Fruit fly (Drosophila melanogaster) whole organism, embryonic: ENCODE measurements around the gene G6P.

Experiments used
- Atf-2 ChIP-seq: fragments of 200-800 bp; sonication (Bioruptor generic); optimal IDR thresholded peaks from 2 replicates; lab custom pipeline; 2016; ENCODE audit warnings: missing biosample characterization, missing genetic modification characterization
- CG10979 ChIP-seq: fragments of 200-800 bp; sonication (Bioruptor generic); optimal IDR thresholded peaks from 2 replicates; lab custom pipeline; 2018; ENCODE audit warnings: missing biosample characterization, mild to moderate bottlenecking, missing genetic modification characterization, moderate library complexity
- CG11247 ChIP-seq: fragments of 200-800 bp; sonication (Bioruptor generic); IDR thresholded peaks from 2 replicates; pipeline ENCODE4 v1.3.6; 2022; ENCODE audit warnings: missing biosample characterization, missing genetic modification characterization
- CG1233 ChIP-seq: fragments of 200-800 bp; sonication (Bioruptor generic); optimal IDR thresholded peaks from 4 replicates; lab custom pipeline; 2018; ENCODE audit warnings: missing biosample characterization, mild to moderate bottlenecking, missing genetic modification characterization
- CG14667 ChIP-seq: fragments of 200-800 bp; sonication (Bioruptor generic); IDR thresholded peaks from 2 replicates; pipeline ENCODE4 v1.3.6; 2022; ENCODE audit warnings: missing biosample characterization, missing genetic modification characterization
- CG14860 ChIP-seq: fragments of 200-800 bp; sonication (Bioruptor generic); IDR thresholded peaks from 3 replicates; pipeline ENCODE4 v1.3.6; 2022; ENCODE audit warnings: missing biosample characterization, missing genetic modification characterization; ENCODE audit not compliant: partially characterized antibody
- CG1529 ChIP-seq: fragments of 200-800 bp; sonication (Bioruptor generic); optimal IDR thresholded peaks from 3 replicates; lab custom pipeline; 2018; ENCODE audit warnings: missing biosample characterization, missing genetic modification characterization
- CG17829 ChIP-seq: fragments of 200-800 bp; optimal IDR thresholded peaks from 2 replicates; lab custom pipeline; 2019; ENCODE audit warnings: missing biosample characterization, mild to moderate bottlenecking, missing genetic modification characterization, moderate library complexity
- CG18599 ChIP-seq: fragments of 200-800 bp; sonication (Bioruptor generic); optimal IDR thresholded peaks from 3 replicates; lab custom pipeline; 2017; ENCODE audit warnings: missing biosample characterization, missing genetic modification characterization, mild to moderate bottlenecking, moderate library complexity, missing genetic modification reagents
- CG2712 ChIP-seq: fragments of 200-800 bp; optimal IDR thresholded peaks from 3 replicates; lab custom pipeline; 2019; ENCODE audit warnings: missing biosample characterization, mild to moderate bottlenecking, missing genetic modification characterization, moderate library complexity
- CG3065 ChIP-seq: fragments of 200-800 bp; sonication (Bioruptor generic); optimal IDR thresholded peaks from 2 replicates; lab custom pipeline; 2016; ENCODE audit warnings: missing biosample characterization, missing genetic modification characterization
- CG34376 ChIP-seq: fragments of 200-800 bp; sonication (Bioruptor generic); optimal IDR thresholded peaks from 2 replicates; lab custom pipeline; 2018; ENCODE audit warnings: missing biosample characterization, mild to moderate bottlenecking, missing genetic modification characterization
- CG42726 ChIP-seq: fragments of 200-800 bp; sonication (Bioruptor generic); IDR thresholded peaks from 2 replicates; pipeline ENCODE4 v1.3.6; 2022; ENCODE audit warnings: missing biosample characterization, missing genetic modification characterization; ENCODE audit not compliant: partially characterized antibody
- CG4360 ChIP-seq: fragments of 200-800 bp; sonication (Bioruptor generic); IDR thresholded peaks from 2 replicates; pipeline ENCODE4 v1.3.6; 2022; ENCODE audit warnings: missing biosample characterization, missing genetic modification characterization
- CG6254 ChIP-seq: fragments of 200-800 bp; sonication (Bioruptor generic); optimal IDR thresholded peaks from 3 replicates; lab custom pipeline; 2017; ENCODE audit warnings: mild to moderate bottlenecking, missing biosample characterization, missing genetic modification reagents, missing genetic modification characterization
- CG6854 ChIP-seq: fragments of 200-800 bp; sonication (Bioruptor generic); optimal IDR thresholded peaks from 3 replicates; lab custom pipeline; 2017; ENCODE audit warnings: missing biosample characterization, mild to moderate bottlenecking, missing genetic modification characterization
- CG7271 ChIP-seq: fragments of 200-800 bp; sonication (Bioruptor generic); optimal IDR thresholded peaks from 2 replicates; lab custom pipeline; 2018; ENCODE audit warnings: missing biosample characterization, mild to moderate bottlenecking, missing genetic modification characterization, moderate library complexity
- CG7745 ChIP-seq: fragments of 200-800 bp; sonication (Bioruptor generic); optimal IDR thresholded peaks from 2 replicates; lab custom pipeline; 2018; ENCODE audit warnings: missing biosample characterization, mild to moderate bottlenecking, missing genetic modification characterization, moderate library complexity
- CG7786 ChIP-seq: fragments of 200-800 bp; sonication (Bioruptor generic); optimal IDR thresholded peaks from 2 replicates; lab custom pipeline; 2016; ENCODE audit warnings: missing biosample characterization, missing genetic modification characterization
- CG7928 ChIP-seq: fragments of 200-800 bp; sonication (Bioruptor generic); optimal IDR thresholded peaks from 2 replicates; lab custom pipeline; 2017; ENCODE audit warnings: missing biosample characterization, mild to moderate bottlenecking, missing genetic modification characterization
- CG7963 ChIP-seq: fragments of 200-800 bp; sonication (Bioruptor generic); IDR thresholded peaks from 3 replicates; pipeline ENCODE4 v1.3.6; 2022; ENCODE audit warnings: missing biosample characterization, missing genetic modification characterization; ENCODE audit not compliant: partially characterized antibody
- Dip2 ChIP-seq: fragments of 200-800 bp; sonication (Bioruptor generic); IDR thresholded peaks from 2 replicates; pipeline ENCODE4 v1.3.6; 2022; ENCODE audit warnings: missing biosample characterization, missing genetic modification characterization
- Fer3 ChIP-seq: fragments of 200-800 bp; sonication (Bioruptor generic); optimal IDR thresholded peaks from 2 replicates; lab custom pipeline; 2018; ENCODE audit warnings: missing biosample characterization, mild to moderate bottlenecking, missing genetic modification characterization, moderate library complexity
- GATAe ChIP-seq: fragments of 200-800 bp; sonication (Bioruptor generic); conservative IDR thresholded peaks from 2 replicates; pipeline ENCODE4 v1.3.6; 2022; ENCODE audit warnings: missing biosample characterization, missing genetic modification characterization
- HHEX ChIP-seq: fragments of 200-800 bp; sonication (Bioruptor generic); optimal IDR thresholded peaks from 3 replicates; lab custom pipeline; 2017; ENCODE audit warnings: missing biosample characterization, mild to moderate bottlenecking, missing genetic modification characterization, missing genetic modification reagents
- HLH4C ChIP-seq: fragments of 200-800 bp; sonication (Bioruptor generic); IDR thresholded peaks from 3 replicates; pipeline ENCODE4 v1.3.6; 2022; ENCODE audit warnings: missing biosample characterization, missing genetic modification characterization; ENCODE audit not compliant: partially characterized antibody
- Hmx ChIP-seq: fragments of 200-800 bp; sonication (Bioruptor generic); optimal IDR thresholded peaks from 2 replicates; lab custom pipeline; 2016; ENCODE audit warnings: missing biosample characterization, missing genetic modification characterization
- Hr3 ChIP-seq: fragments of 200-800 bp; sonication (Bioruptor generic); optimal IDR thresholded peaks from 3 replicates; lab custom pipeline; 2016; ENCODE audit warnings: missing biosample characterization, missing genetic modification characterization
- Hr78 ChIP-seq, 2 experiments: fragments of 200-800 bp in 1 of 2; fragments of >200 bp in 1 of 2; sonication (Bioruptor generic) in 1 of 2; optimal IDR thresholded peaks; 2 replicates each; lab custom pipeline; 2017 to 2019; ENCODE audit warnings: missing biosample characterization in 2 of 2, missing genetic modification characterization in 2 of 2, mild to moderate bottlenecking in 1 of 2, moderate library complexity in 1 of 2
- MTF-1 ChIP-seq: fragments of 200-800 bp; sonication (Bioruptor generic); optimal IDR thresholded peaks from 2 replicates; lab custom pipeline; 2018; ENCODE audit warnings: missing biosample characterization, mild to moderate bottlenecking, missing genetic modification characterization, borderline replicate concordance
- Myb ChIP-seq: fragments of 200-800 bp; sonication (Bioruptor generic); optimal IDR thresholded peaks from 2 replicates; lab custom pipeline; 2016; ENCODE audit warnings: missing biosample characterization, missing genetic modification characterization
- NC2α ChIP-seq: fragments of 200-800 bp; sonication (Bioruptor generic); optimal IDR thresholded peaks from 2 replicates; lab custom pipeline; 2016; ENCODE audit warnings: missing biosample characterization, missing genetic modification characterization
- Optix ChIP-seq: fragments of 200-800 bp; sonication (Bioruptor generic); IDR thresholded peaks from 3 replicates; pipeline ENCODE4 v1.3.6; 2022; ENCODE audit warnings: missing biosample characterization, missing genetic modification characterization
- cg ChIP-seq: fragments of 200-800 bp; sonication (Bioruptor generic); optimal IDR thresholded peaks from 3 replicates; lab custom pipeline; 2019; ENCODE audit warnings: missing biosample characterization, mild to moderate bottlenecking, missing genetic modification characterization, moderate library complexity
- cwo ChIP-seq: fragments of 200-800 bp; sonication (Bioruptor generic); optimal IDR thresholded peaks from 3 replicates; lab custom pipeline; 2017; ENCODE audit warnings: missing biosample characterization, missing genetic modification characterization, mild to moderate bottlenecking, moderate library complexity, missing genetic modification reagents
- dan ChIP-seq: fragments of 200-800 bp; sonication (Bioruptor generic); IDR thresholded peaks from 2 replicates; pipeline ENCODE4 v1.3.6; 2022; ENCODE audit warnings: missing biosample characterization, missing genetic modification characterization
- dysf ChIP-seq: fragments of 200-800 bp; sonication (Bioruptor generic); IDR thresholded peaks from 3 replicates; pipeline ENCODE4 v1.3.6; 2022; ENCODE audit warnings: missing biosample characterization, missing genetic modification characterization
- eyg ChIP-seq: fragments of 200-800 bp; sonication (Bioruptor generic); optimal IDR thresholded peaks from 3 replicates; lab custom pipeline; 2016; ENCODE audit warnings: missing biosample characterization, missing genetic modification characterization
- gt ChIP-seq: fragments of 200-800 bp; sonication (Bioruptor generic); IDR thresholded peaks from 2 replicates; pipeline ENCODE4 v1.3.6; 2022; ENCODE audit warnings: missing biosample characterization, missing genetic modification characterization
- jing ChIP-seq: fragments of 200-800 bp; sonication (Bioruptor generic); optimal IDR thresholded peaks from 2 replicates; lab custom pipeline; 2018; ENCODE audit warnings: missing biosample characterization, mild to moderate bottlenecking, missing genetic modification characterization
- ken ChIP-seq: fragments of 200-800 bp; sonication (Bioruptor generic); IDR thresholded peaks from 3 replicates; pipeline ENCODE4 v1.3.6; 2022; ENCODE audit warnings: missing biosample characterization, missing genetic modification characterization
- mld ChIP-seq: fragments of 200-800 bp; sonication (Bioruptor generic); IDR thresholded peaks from 3 replicates; pipeline ENCODE4 v1.3.6; 2022; ENCODE audit warnings: missing biosample characterization, missing genetic modification characterization; ENCODE audit not compliant: partially characterized antibody
- pita ChIP-seq: fragments of 200-800 bp; sonication (Bioruptor generic); optimal IDR thresholded peaks from 2 replicates; lab custom pipeline; 2017; ENCODE audit warnings: missing biosample characterization, mild to moderate bottlenecking, missing genetic modification characterization
- row ChIP-seq: fragments of 200-800 bp; sonication (Bioruptor generic); IDR thresholded peaks from 3 replicates; pipeline ENCODE4 v1.3.6; 2022; ENCODE audit warnings: missing biosample characterization, missing genetic modification characterization
- seq ChIP-seq: fragments of 200-800 bp; sonication (Bioruptor generic); IDR thresholded peaks from 2 replicates; pipeline ENCODE4 v1.3.6; 2022; ENCODE audit warnings: missing biosample characterization, missing genetic modification characterization
- sisA ChIP-seq: fragments of 200-800 bp; sonication (Bioruptor generic); IDR thresholded peaks from 2 replicates; pipeline ENCODE4 v1.3.6; 2022; ENCODE audit warnings: missing biosample characterization, missing genetic modification characterization
- so ChIP-seq: fragments of 200-800 bp; sonication (Bioruptor generic); IDR thresholded peaks from 3 replicates; pipeline ENCODE4 v1.3.6; 2022; ENCODE audit warnings: missing biosample characterization, missing genetic modification characterization
- ttk ChIP-seq: fragments of 200-800 bp; sonication (Bioruptor generic); IDR thresholded peaks from 2 replicates; pipeline ENCODE4 v2.1.2; 2022; ENCODE audit warnings: missing biosample characterization, missing genetic modification characterization
- tx ChIP-seq: fragments of 200-800 bp; sonication (Bioruptor generic); optimal IDR thresholded peaks from 2 replicates; lab custom pipeline; 2016; ENCODE audit warnings: missing biosample characterization, missing genetic modification characterization
- usp ChIP-seq: fragments of >200 bp; optimal IDR thresholded peaks from 2 replicates; lab custom pipeline; 2017; ENCODE audit warnings: missing biosample characterization, missing genetic modification characterization
- wek ChIP-seq: fragments of 200-800 bp; sonication (Bioruptor generic); optimal IDR thresholded peaks from 3 replicates; lab custom pipeline; 2018; ENCODE audit warnings: missing biosample characterization, mild to moderate bottlenecking, missing genetic modification characterization, moderate library complexity

G6P gene

dm6 chr2L:2767627-2768026 lies 47.9 kb downstream of the G6P start, which contains the start of the genes Taf10b and Taf10 (continued):
- no peak for TF ChIP-seq dysf (GFP tag; lab: Robert Waterston, UW)
- TF ChIP-seq MTF-1 (GFP tag; lab: Kevin White, UChicago): no peak
- TF ChIP-seq mld: peak; percentile 76
- no peak for TF ChIP-seq dan (GFP tag; lab: Robert Waterston, UW)
- TF ChIP-seq tx (GFP tag; lab: Kevin White, UChicago): no peak
- TF ChIP-seq CG7928 (GFP tag; lab: Kevin White, UChicago): no peak
- TF ChIP-seq CG6854 (GFP tag; lab: Kevin White, UChicago): no peak
- no peak for TF ChIP-seq CG14667 (GFP tag; lab: Robert Waterston, UW)
- TF ChIP-seq CG6254: no peak
- TF ChIP-seq CG18599: no peak
- no peak for TF ChIP-seq CG10979
- no peak for TF ChIP-seq CG11247 (GFP tag; lab: Robert Waterston, UW)
- peak; percentile 21 for TF ChIP-seq CG2712
- peak; percentile 83 for TF ChIP-seq CG7963 (GFP tag; lab: Robert Waterston, UW)
- no peak for TF ChIP-seq Myb (GFP tag; lab: Kevin White, UChicago)
- no peak for TF ChIP-seq Hmx
- no peak for TF ChIP-seq CG1233 (GFP tag; lab: Kevin White, UChicago)
- no peak for TF ChIP-seq cwo (GFP tag; lab: Kevin White, UChicago)
- no peak for TF ChIP-seq Hr3 (GFP tag; lab: Kevin White, UChicago)
- TF ChIP-seq CG42726 (GFP tag; lab: Robert Waterston, UW): peak; percentile 51; the same call in 1 of the 2 replicates
- no peak for TF ChIP-seq Hr78 (GFP tag; optimal IDR thresholded peaks at IDR 0.05; lab: Kevin White, UChicago)
- no peak for TF ChIP-seq Fer3 (tag; lab: Kevin White, UChicago)
- no peak for TF ChIP-seq Optix (GFP tag; lab: Robert Waterston, UW)
- no peak for TF ChIP-seq CG1529 (GFP tag; lab: Kevin White, UChicago)
- TF ChIP-seq so (GFP tag; lab: Robert Waterston, UW): no peak
- TF ChIP-seq row (GFP tag; lab: Robert Waterston, UW): peak; percentile 51; the same call in 2 of the 3 replicates
- no peak for TF ChIP-seq ttk (GFP tag; lab: Robert Waterston, UW)
- no peak for TF ChIP-seq CG7271
- no peak for TF ChIP-seq NC2α
- peak; percentile 73 for TF ChIP-seq CG14860 (GFP tag; lab: Robert Waterston, UW)
- TF ChIP-seq CG17829 (tag; lab: Kevin White, UChicago): peak; percentile 24
- no peak for TF ChIP-seq jing (GFP tag; lab: Kevin White, UChicago)
- no peak for TF ChIP-seq seq (GFP tag; lab: Robert Waterston, UW)
- TF ChIP-seq CG3065 (GFP tag; lab: Kevin White, UChicago): no peak
- TF ChIP-seq CG34376: peak; percentile 76
- no peak for TF ChIP-seq HHEX (GFP tag; lab: Kevin White, UChicago)
- peak; percentile 73 for TF ChIP-seq cg (GFP tag; lab: Kevin White, UChicago)
- peak; percentile 93 for TF ChIP-seq HLH4C (GFP tag; lab: Robert Waterston, UW)
- no peak for TF ChIP-seq CG7745
- TF ChIP-seq eyg (GFP tag; lab: Kevin White, UChicago): no peak
- no peak for TF ChIP-seq Dip2 (GFP tag; lab: Robert Waterston, UW)
- TF ChIP-seq ken (GFP tag; lab: Robert Waterston, UW): no peak
- no peak for TF ChIP-seq gt (GFP tag; lab: Robert Waterston, UW)
- peak; percentile 7 for TF ChIP-seq wek
- TF ChIP-seq Atf-2: no peak
- no peak for TF ChIP-seq sisA (GFP tag; lab: Robert Waterston, UW)
- no peak for TF ChIP-seq pita
- TF ChIP-seq GATAe: no peak; the same call in 1 of the 2 replicates
- TF ChIP-seq CG4360 (GFP tag; lab: Robert Waterston, UW): no peak
- no peak for TF ChIP-seq CG7786 (GFP tag; lab: Kevin White, UChicago)
- no peak for TF ChIP-seq usp (GFP tag; lab: Kevin White, UChicago)
